Worm (Caenorhabditis elegans): Measurements from ENCODE around the gene ntl-3.

ntl-3 gene

ce11 chrIII:11830522-11831489 lies 15.5 kb downstream of the ntl-3 start (continued):
- peak; percentile 50 for TF ChIP-seq dox-1 (GFP tag; IDR thresholded peaks at IDR 0.05)
- TF ChIP-seq zfh-2 (GFP tag; conservative IDR thresholded peaks at IDR 0.05) = peak; percentile 46
- peak; percentile 75; the same call in 1 of the 2 replicates for TF ChIP-seq ekl-4 (GFP tag; IDR thresholded peaks at IDR 0.05)
- TF ChIP-seq aptf-3 (GFP tag; IDR thresholded peaks at IDR 0.05) = 0 out of 2 replicates have a peak, but pooled peaks have one; percentile 11
- no peak for TF ChIP-seq nhr-80 (tag; optimal IDR thresholded peaks at IDR 0.05)
- no peak for TF ChIP-seq D2030.7 (GFP tag; IDR thresholded peaks at IDR 0.05)
- no peak for TF ChIP-seq tlf-1 (GFP tag; optimal IDR thresholded peaks at IDR 0.05)
- TF ChIP-seq attf-5 (GFP tag; optimal IDR thresholded peaks at IDR 0.05) = no peak
- no peak; the same call in 1 of the 2 replicates for TF ChIP-seq egrh-3 (GFP tag; IDR thresholded peaks at IDR 0.05)
- TF ChIP-seq lir-1 (GFP tag; conservative IDR thresholded peaks at IDR 0.05) = no peak
- TF ChIP-seq nhr-179 (tag; optimal IDR thresholded peaks at IDR 0.05) = no peak
- no peak for TF ChIP-seq T07F8.4 (tag; optimal IDR thresholded peaks at IDR 0.05)
- TF ChIP-seq let-607 (tag; optimal IDR thresholded peaks at IDR 0.05) = no peak
- TF ChIP-seq nhr-120 (GFP tag; IDR thresholded peaks at IDR 0.05) = 0 out of 2 replicates have a peak, but pooled peaks have one; percentile 18
- TF ChIP-seq attf-6 (GFP tag; IDR thresholded peaks at IDR 0.05) = no peak
- no peak for TF ChIP-seq ztf-6 (GFP tag; IDR thresholded peaks at IDR 0.05)
- TF ChIP-seq lsy-27 (tag; optimal IDR thresholded peaks at IDR 0.05; ENCODE audit: borderline replicate concordance, insufficient read depth) = no peak
- TF ChIP-seq Y53G8AR.9 (GFP tag; conservative IDR thresholded peaks at IDR 0.05) = peak; percentile 78
- TF ChIP-seq B0019.2 (GFP tag; conservative IDR thresholded peaks at IDR 0.05) = no peak
- TF ChIP-seq athp-1 (tag; optimal IDR thresholded peaks at IDR 0.05) = peak; percentile 72
- TF ChIP-seq ZK185.1 (tag; optimal IDR thresholded peaks at IDR 0.05; ENCODE audit: poor library complexity, severe bottlenecking) = peak; percentile 39
- TF ChIP-seq sptf-2 (GFP tag; optimal IDR thresholded peaks at IDR 0.05) = no peak
- peak; percentile 80 for TF ChIP-seq hrde-1 (tag; optimal IDR thresholded peaks at IDR 0.05; ENCODE audit: borderline replicate concordance)
- peak; percentile 42 for TF ChIP-seq lsl-1 (GFP tag; optimal IDR thresholded peaks at IDR 0.05)
- TF ChIP-seq rcor-1 (GFP tag; IDR thresholded peaks at IDR 0.05) = peak; percentile 52
- TF ChIP-seq ceh-58 (GFP tag; IDR thresholded peaks at IDR 0.05) = no peak
- peak; percentile 2; the same call in 1 of the 2 replicates for TF ChIP-seq egl-18 (GFP tag; IDR thresholded peaks at IDR 0.05)
- TF ChIP-seq hlh-26 (GFP tag; conservative IDR thresholded peaks at IDR 0.05) = no peak
- peak; percentile 53 for TF ChIP-seq nhr-27 (tag; optimal IDR thresholded peaks at IDR 0.05)
- peak; percentile 84 for TF ChIP-seq nfyb-1 (GFP tag; IDR thresholded peaks at IDR 0.05)
- no peak for TF ChIP-seq hsf-1 (GFP tag; IDR thresholded peaks at IDR 0.05)
- no peak for TF ChIP-seq dpl-1 (GFP tag; optimal IDR thresholded peaks at IDR 0.05)
- TF ChIP-seq gei-17 (GFP tag; optimal IDR thresholded peaks at IDR 0.05) = peak; percentile 47
- TF ChIP-seq bed-1 (GFP tag; IDR thresholded peaks at IDR 0.05) = peak; percentile 70; the same call in 1 of the 2 replicates
- TF ChIP-seq mes-4 (tag; optimal IDR thresholded peaks at IDR 0.05) = no peak
- TF ChIP-seq egl-44 (GFP tag; IDR thresholded peaks at IDR 0.05) = no peak
- peak; percentile 18 for TF ChIP-seq ztf-18 (tag; optimal IDR thresholded peaks at IDR 0.05)
- TF ChIP-seq ets-4 (GFP tag; optimal IDR thresholded peaks at IDR 0.05) = peak; percentile 19
- TF ChIP-seq ceh-100 (GFP tag; IDR thresholded peaks at IDR 0.05) = peak; percentile 65; the same call in 1 of the 2 replicates
- TF ChIP-seq bed-2 (GFP tag; IDR thresholded peaks at IDR 0.05) = no peak
- TF ChIP-seq die-1 (tag; optimal IDR thresholded peaks at IDR 0.05) = peak; percentile 26
- no peak for TF ChIP-seq pbrm-1 (GFP tag; IDR thresholded peaks at IDR 0.05)
- TF ChIP-seq snpc-1.1 (tag; optimal IDR thresholded peaks at IDR 0.05; ENCODE audit: insufficient read depth) = peak; percentile 60
- TF ChIP-seq madf-10 (tag; optimal IDR thresholded peaks at IDR 0.05) = no peak
- no peak for TF ChIP-seq mxl-1 (tag; optimal IDR thresholded peaks at IDR 0.05)
- no peak for TF ChIP-seq lag-1 (GFP tag; IDR thresholded peaks at IDR 0.05)

Measured in whole organism, young adult.